Fruit fly (Drosophila melanogaster): ENCODE results near the gene CG42752.

The CG42752 gene

DNA sequence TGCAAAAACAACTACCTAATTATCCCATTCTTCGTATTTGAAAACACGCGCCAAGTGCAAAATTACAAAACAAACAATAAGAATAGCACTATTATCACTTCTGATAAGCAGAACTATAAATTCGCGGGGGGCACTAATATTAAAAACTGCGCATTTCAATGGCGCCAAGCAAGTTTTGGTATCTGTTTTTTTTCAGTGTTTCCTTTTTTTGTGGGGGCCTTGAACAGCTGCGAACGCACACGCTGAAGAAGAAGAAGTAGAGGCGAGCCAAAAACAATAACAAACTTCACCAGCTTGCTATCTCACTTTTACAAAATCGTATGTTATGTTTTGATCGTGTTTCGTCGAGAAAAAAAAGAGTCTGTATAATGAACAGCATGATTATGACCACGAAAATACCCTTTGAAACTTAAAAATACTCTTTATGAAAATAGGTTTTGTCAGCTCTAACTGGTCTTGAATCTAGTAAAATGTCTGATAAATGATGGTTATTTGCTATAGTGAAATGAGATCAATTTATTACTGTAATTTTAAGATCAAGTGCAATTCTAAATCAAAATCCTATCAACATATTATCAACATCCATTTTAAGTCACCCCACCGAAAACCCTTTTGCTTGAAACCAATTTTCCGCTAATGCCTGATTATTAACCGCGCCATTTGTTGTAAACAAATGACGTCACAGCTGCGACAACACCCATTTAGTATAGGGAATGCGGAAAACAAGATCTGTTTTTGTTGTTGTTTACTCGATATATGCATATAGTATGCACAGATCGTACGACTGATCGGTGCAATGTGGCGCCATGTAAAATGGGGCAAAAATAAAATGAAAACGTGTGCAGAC, 45.8 kb downstream of the CG42752 start (continued):
- no peak for TF ChIP-seq Dip2 (GFP tag; IDR thresholded peaks at IDR 0.05)
- peak; percentile 86 for TF ChIP-seq CG14441 (GFP tag; IDR thresholded peaks at IDR 0.05)
- TF ChIP-seq Dbx (GFP tag; IDR thresholded peaks at IDR 0.05), result peak; percentile 72; the same call in 2 of the 3 replicates
- TF ChIP-seq CG3995 (GFP tag; optimal IDR thresholded peaks at IDR 0.05), result no peak
- peak; percentile 58 for TF ChIP-seq zfh2 (GFP tag; optimal IDR thresholded peaks at IDR 0.05)
- TF ChIP-seq CG16779 (GFP tag; IDR thresholded peaks at IDR 0.05), result peak; percentile 70; the same call in 1 of the 2 replicates
- TF ChIP-seq CG11696 (GFP tag; IDR thresholded peaks at IDR 0.05), result peak; percentile 46; the same call in 1 of the 2 replicates
- TF ChIP-seq sens-2 (GFP tag; IDR thresholded peaks at IDR 0.05), result no peak
- no peak; the same call in 1 of the 2 replicates for TF ChIP-seq Adf1 (GFP tag; IDR thresholded peaks at IDR 0.05)
- peak; percentile 40 for TF ChIP-seq Myb (GFP tag; optimal IDR thresholded peaks at IDR 0.05)
- TF ChIP-seq jing (GFP tag; optimal IDR thresholded peaks at IDR 0.05), result peak; percentile 5
- TF ChIP-seq Ada2b (GFP tag; IDR thresholded peaks at IDR 0.05), result peak; percentile 67; the same call in 1 of the 2 replicates
- no peak for TF ChIP-seq CG16813 (GFP tag; IDR thresholded peaks at IDR 0.05; ENCODE audit: partially characterized antibody)
- TF ChIP-seq Trl (optimal IDR thresholded peaks at IDR 0.05), result no peak
- no peak for TF ChIP-seq Trl (GFP tag; optimal IDR thresholded peaks at IDR 0.05)
- peak; percentile 27 for TF ChIP-seq pum (GFP tag; optimal IDR thresholded peaks at IDR 0.05)
- TF ChIP-seq CG31224 (GFP tag; IDR thresholded peaks at IDR 0.05), result 0 out of 2 replicates have a peak, but pooled peaks have one; percentile 18
- TF ChIP-seq onecut (GFP tag; IDR thresholded peaks at IDR 0.05), result peak; percentile 24; the same call in 1 of the 2 replicates
- TF ChIP-seq gsb (GFP tag; IDR thresholded peaks at IDR 0.05), result 0 out of 2 replicates have a peak, but pooled peaks have one; percentile 16
- no peak for TF ChIP-seq Bdp1 (GFP tag; optimal IDR thresholded peaks at IDR 0.05)
- 0 out of 3 replicates have a peak, but pooled peaks have one; percentile 37 for TF ChIP-seq CG11093 (GFP tag; IDR thresholded peaks at IDR 0.05)
- TF ChIP-seq lab (GFP tag; optimal IDR thresholded peaks at IDR 0.05), result peak; percentile 81
- no peak for TF ChIP-seq Abd-B (GFP tag; optimal IDR thresholded peaks at IDR 0.05)
- TF ChIP-seq CG10147 (GFP tag; optimal IDR thresholded peaks at IDR 0.05), result peak; percentile 14
- TF ChIP-seq CG9797 (GFP tag; optimal IDR thresholded peaks at IDR 0.05), result no peak
- peak; percentile 30 for TF ChIP-seq CG17829 (tag; optimal IDR thresholded peaks at IDR 0.05)
- no peak for TF ChIP-seq p53 (GFP tag; optimal IDR thresholded peaks at IDR 0.05)
- peak; percentile 19 for TF ChIP-seq CG11398 (GFP tag; optimal IDR thresholded peaks at IDR 0.05)
- TF ChIP-seq caup (GFP tag; optimal IDR thresholded peaks at IDR 0.05; ENCODE audit: severe bottlenecking), result peak; percentile 62
- no peak for TF ChIP-seq klu (GFP tag; IDR thresholded peaks at IDR 0.05)
- TF ChIP-seq dimm (GFP tag; IDR thresholded peaks at IDR 0.05), result no peak
- peak; percentile 49 for TF ChIP-seq Dad (GFP tag; optimal IDR thresholded peaks at IDR 0.05)
- peak; percentile 76 for TF ChIP-seq CG14014 (GFP tag; IDR thresholded peaks at IDR 0.05)
- no peak for TF ChIP-seq wek (GFP tag; optimal IDR thresholded peaks at IDR 0.05)
- TF ChIP-seq CG2116 (GFP tag; optimal IDR thresholded peaks at IDR 0.05), result peak; percentile 40
- no peak for TF ChIP-seq D (optimal IDR thresholded peaks at IDR 0.05)
- no peak for TF ChIP-seq D (GFP tag; optimal IDR thresholded peaks at IDR 0.05)
- no peak for TF ChIP-seq tup (GFP tag; optimal IDR thresholded peaks at IDR 0.05)
- peak; percentile 59 for TF ChIP-seq CG30403 (GFP tag; optimal IDR thresholded peaks at IDR 0.05)
- TF ChIP-seq CG17328 (GFP tag; IDR thresholded peaks at IDR 0.05), result peak; percentile 68
- TF ChIP-seq CTCF (GFP tag; optimal IDR thresholded peaks at IDR 0.05), result peak; percentile 32
- TF ChIP-seq CG31365 (tag; optimal IDR thresholded peaks at IDR 0.05), result no peak
- TF ChIP-seq ATbp (GFP tag; optimal IDR thresholded peaks at IDR 0.05), result no peak
- peak; percentile 76 for TF ChIP-seq gro (GFP tag; optimal IDR thresholded peaks at IDR 0.05)
- no peak for TF ChIP-seq Neu2 (GFP tag; optimal IDR thresholded peaks at IDR 0.05; ENCODE audit: borderline replicate concordance)
- TF ChIP-seq Nf-YB (GFP tag; optimal IDR thresholded peaks at IDR 0.05), result peak; percentile 3
- no peak for TF ChIP-seq gcm (GFP tag; optimal IDR thresholded peaks at IDR 0.05)
- no peak for TF ChIP-seq CG14965 (GFP tag; optimal IDR thresholded peaks at IDR 0.05; ENCODE audit: borderline replicate concordance)
- no peak for TF ChIP-seq fd64A (GFP tag; optimal IDR thresholded peaks at IDR 0.05)
- 0 out of 3 replicates have a peak, but pooled peaks have one; percentile 62 for TF ChIP-seq ase (GFP tag; IDR thresholded peaks at IDR 0.05)

All from whole organism, embryonic.